Fruit fly (Drosophila melanogaster) whole organism, embryonic: ENCODE data around the gene Drp1.
A peak's percentile ranks its signal among the peaks of the same experiment; 100 is the strongest.

Source experiments
- Awh ChIP-seq: fragments of 200-800 bp; sonication (Bioruptor generic); IDR thresholded peaks from 2 replicates; pipeline ENCODE4, ENCODE4 v1.3.6; 2022; ENCODE audit warnings: missing biosample characterization, missing genetic modification characterization
- BEAF-32 ChIP-seq: fragments of 200-800 bp; sonication (Bioruptor generic); optimal IDR thresholded peaks from 3 replicates; lab custom pipeline; 2017; ENCODE audit warnings: missing biosample characterization, missing genetic modification characterization, mild to moderate bottlenecking, moderate library complexity, missing genetic modification reagents
- CG11695 ChIP-seq: fragments of 200-800 bp; sonication (Bioruptor generic); IDR thresholded peaks from 3 replicates; pipeline ENCODE4 v1.3.6; 2022; ENCODE audit warnings: missing biosample characterization, missing genetic modification characterization
- CG12104 ChIP-seq: fragments of 200-800 bp; sonication (Bioruptor generic); optimal IDR thresholded peaks from 3 replicates; lab custom pipeline; 2016; ENCODE audit warnings: missing biosample characterization, missing genetic modification characterization
- CG12659 ChIP-seq: fragments of 200-800 bp; sonication (Bioruptor generic); optimal IDR thresholded peaks from 3 replicates; lab custom pipeline; 2017; ENCODE audit warnings: mild to moderate bottlenecking, missing biosample characterization, missing genetic modification reagents, missing genetic modification characterization
- CG15269 ChIP-seq: fragments of 200-800 bp; sonication (Bioruptor generic); optimal IDR thresholded peaks from 2 replicates; lab custom pipeline; 2018; ENCODE audit warnings: missing biosample characterization, mild to moderate bottlenecking, missing genetic modification characterization, moderate library complexity
- CG1603 ChIP-seq: fragments of 200-800 bp; sonication (Bioruptor generic); optimal IDR thresholded peaks from 2 replicates; lab custom pipeline; 2019; ENCODE audit warnings: missing biosample characterization, mild to moderate bottlenecking, missing genetic modification characterization, moderate library complexity
- CG17328 ChIP-seq: fragments of 200-800 bp; sonication (Bioruptor generic); IDR thresholded peaks from 2 replicates; pipeline ENCODE4 v1.3.6; 2022; ENCODE audit warnings: missing biosample characterization, missing genetic modification characterization
- CG17612 ChIP-seq: fragments of 200-800 bp; sonication (Bioruptor generic); IDR thresholded peaks from 2 replicates; pipeline ENCODE4 v1.3.6; 2022; ENCODE audit warnings: missing biosample characterization, missing genetic modification characterization
- CG17829 ChIP-seq: fragments of 200-800 bp; optimal IDR thresholded peaks from 2 replicates; lab custom pipeline; 2019; ENCODE audit warnings: missing biosample characterization, mild to moderate bottlenecking, missing genetic modification characterization, moderate library complexity
- CG17912 ChIP-seq: fragments of 200-800 bp; sonication (Bioruptor generic); optimal IDR thresholded peaks from 2 replicates; lab custom pipeline; 2018; ENCODE audit warnings: missing biosample characterization, mild to moderate bottlenecking, missing genetic modification characterization
- CG2202 ChIP-seq: fragments of 200-800 bp; sonication (Bioruptor generic); optimal IDR thresholded peaks from 2 replicates; lab custom pipeline; 2018; ENCODE audit warnings: missing biosample characterization, mild to moderate bottlenecking, missing genetic modification characterization
- CG3726 ChIP-seq: fragments of 200-800 bp; sonication (Bioruptor generic); IDR thresholded peaks from 3 replicates; pipeline ENCODE4, ENCODE4 v1.3.6; 2022; ENCODE audit warnings: missing biosample characterization, missing genetic modification characterization
- CG4282 ChIP-seq: fragments of 200-800 bp; sonication (Bioruptor generic); optimal IDR thresholded peaks from 2 replicates; lab custom pipeline; 2016; ENCODE audit warnings: missing biosample characterization, missing genetic modification characterization
- CG4360 ChIP-seq: fragments of 200-800 bp; sonication (Bioruptor generic); IDR thresholded peaks from 2 replicates; pipeline ENCODE4 v1.3.6; 2022; ENCODE audit warnings: missing biosample characterization, missing genetic modification characterization
- CG43689 ChIP-seq: fragments of 200-800 bp; sonication (Bioruptor generic); IDR thresholded peaks from 2 replicates; pipeline ENCODE4 v1.3.6; 2022; ENCODE audit warnings: missing biosample characterization, missing genetic modification characterization
- CG4820 ChIP-seq: fragments of 200-800 bp; sonication (Bioruptor generic); optimal IDR thresholded peaks from 3 replicates; lab custom pipeline; 2016; ENCODE audit warnings: missing biosample characterization, missing genetic modification characterization
- CG7357 ChIP-seq: fragments of 200-800 bp; sonication (Bioruptor generic); IDR thresholded peaks from 3 replicates; pipeline ENCODE4 v1.3.6; 2022; ENCODE audit warnings: missing biosample characterization, missing genetic modification characterization
- CG7987 ChIP-seq: fragments of 200-800 bp; sonication (Bioruptor generic); optimal IDR thresholded peaks from 2 replicates; lab custom pipeline; 2018; ENCODE audit warnings: missing biosample characterization, mild to moderate bottlenecking, missing genetic modification characterization, moderate library complexity
- CG8924 ChIP-seq: fragments of 200-800 bp; optimal IDR thresholded peaks from 3 replicates; lab custom pipeline; 2019; ENCODE audit warnings: missing biosample characterization, mild to moderate bottlenecking, missing genetic modification characterization, moderate library complexity
- CG9727 ChIP-seq: fragments of 200-800 bp; sonication (Bioruptor generic); optimal IDR thresholded peaks from 3 replicates; lab custom pipeline; 2017; ENCODE audit warnings: missing biosample characterization, mild to moderate bottlenecking, missing genetic modification characterization
- CG9876 ChIP-seq: fragments of 200-800 bp; sonication (Bioruptor generic); optimal IDR thresholded peaks from 2 replicates; lab custom pipeline; 2016; ENCODE audit warnings: missing biosample characterization, missing genetic modification characterization
- D19B ChIP-seq: fragments of 200-800 bp; sonication (Bioruptor generic); optimal IDR thresholded peaks from 2 replicates; lab custom pipeline; 2017; ENCODE audit warnings: missing biosample characterization, mild to moderate bottlenecking, missing genetic modification characterization
- Fer1 ChIP-seq: fragments of 200-800 bp; sonication (Bioruptor generic); optimal IDR thresholded peaks from 2 replicates; lab custom pipeline; 2017; ENCODE audit warnings: missing biosample characterization, mild to moderate bottlenecking, missing genetic modification characterization
- Hand ChIP-seq: fragments of 200-800 bp; sonication (Bioruptor generic); optimal IDR thresholded peaks from 2 replicates; lab custom pipeline; 2017; ENCODE audit warnings: mild to moderate bottlenecking, missing biosample characterization, missing genetic modification reagents, missing genetic modification characterization
- Hr39 ChIP-seq: fragments of >200 bp; optimal IDR thresholded peaks from 2 replicates; lab custom pipeline; 2017
- Hsf ChIP-seq: fragments of 200-800 bp; sonication (Bioruptor generic); optimal IDR thresholded peaks from 3 replicates; lab custom pipeline; 2016; ENCODE audit warnings: missing biosample characterization, missing genetic modification characterization
- Lhr ChIP-seq: fragments of 200-800 bp; sonication (Bioruptor generic); optimal IDR thresholded peaks from 3 replicates; lab custom pipeline; 2017; ENCODE audit warnings: mild to moderate bottlenecking, missing biosample characterization, missing genetic modification reagents, missing genetic modification characterization
- Optix ChIP-seq: fragments of 200-800 bp; sonication (Bioruptor generic); IDR thresholded peaks from 3 replicates; pipeline ENCODE4 v1.3.6; 2022; ENCODE audit warnings: missing biosample characterization, missing genetic modification characterization
- Side ChIP-seq: fragments of 200-800 bp; sonication (Bioruptor generic); optimal IDR thresholded peaks from 2 replicates; lab custom pipeline; 2016; ENCODE audit warnings: missing biosample characterization, missing genetic modification characterization
- Spps ChIP-seq: fragments of 200-800 bp; sonication (Bioruptor generic); optimal IDR thresholded peaks from 2 replicates; lab custom pipeline; 2018; ENCODE audit warnings: missing biosample characterization, mild to moderate bottlenecking, missing genetic modification characterization
- Stat92E ChIP-seq, 3 experiments: fragments of >200 bp in 2 of 3; fragments of 200-800 bp in 1 of 3; sonication (Bioruptor generic) in 1 of 3; optimal IDR thresholded peaks; 2 replicates each; lab custom pipeline; 2017 to 2019; ENCODE audit warnings: missing biosample characterization in 3 of 3, missing genetic modification characterization in 3 of 3, mild to moderate bottlenecking in 1 of 3, moderate library complexity in 1 of 3
- TFAM ChIP-seq: fragments of 200-800 bp; sonication (Bioruptor generic); optimal IDR thresholded peaks from 2 replicates; lab custom pipeline; 2017; ENCODE audit warnings: missing biosample characterization, missing genetic modification characterization, inconsistent platforms
- Taf1 ChIP-seq: fragments of 200-800 bp; sonication (Bioruptor generic); IDR thresholded peaks from 2 replicates; pipeline ENCODE4 v1.3.6; 2022; ENCODE audit warnings: missing biosample characterization, missing genetic modification characterization
- Vsx1 ChIP-seq: fragments of 200-800 bp; sonication (Bioruptor generic); optimal IDR thresholded peaks from 2 replicates; lab custom pipeline; 2017; ENCODE audit warnings: missing biosample characterization, mild to moderate bottlenecking, missing genetic modification characterization, missing genetic modification reagents
- al ChIP-seq: fragments of 200-800 bp; sonication (Bioruptor generic); IDR thresholded peaks from 2 replicates; pipeline ENCODE4 v1.3.6; 2022; ENCODE audit warnings: missing biosample characterization, missing genetic modification characterization
- crol ChIP-seq: fragments of 200-800 bp; sonication (Bioruptor generic); IDR thresholded peaks from 2 replicates; pipeline ENCODE4 v1.3.6; 2022; ENCODE audit warnings: missing biosample characterization, missing genetic modification characterization
- crp ChIP-seq, 2 experiments: fragments of 200-800 bp; sonication (Bioruptor generic); optimal IDR thresholded peaks; 2 replicates in 1 of 2; 3 replicates in 1 of 2; lab custom pipeline; 2017; ENCODE audit warnings: missing biosample characterization in 2 of 2, missing genetic modification characterization in 2 of 2, mild to moderate bottlenecking in 1 of 2, moderate library complexity in 1 of 2
- cwo ChIP-seq: fragments of 200-800 bp; sonication (Bioruptor generic); optimal IDR thresholded peaks from 3 replicates; lab custom pipeline; 2017; ENCODE audit warnings: missing biosample characterization, missing genetic modification characterization, mild to moderate bottlenecking, moderate library complexity, missing genetic modification reagents
- dpn ChIP-seq, 2 experiments: fragments of 200-800 bp; sonication (Bioruptor generic); optimal IDR thresholded peaks; 3 replicates each; lab custom pipeline; 2016; ENCODE audit warnings: missing biosample characterization in 2 of 2, missing genetic modification characterization in 2 of 2
- dysf ChIP-seq: fragments of 200-800 bp; sonication (Bioruptor generic); IDR thresholded peaks from 3 replicates; pipeline ENCODE4 v1.3.6; 2022; ENCODE audit warnings: missing biosample characterization, missing genetic modification characterization
- lbe ChIP-seq: fragments of 200-800 bp; sonication (Bioruptor generic); optimal IDR thresholded peaks from 2 replicates; lab custom pipeline; 2016; ENCODE audit warnings: missing biosample characterization, mild to moderate bottlenecking, missing genetic modification characterization
- lmd ChIP-seq: fragments of 200-800 bp; sonication (Bioruptor generic); IDR thresholded peaks from 2 replicates; pipeline ENCODE4 v1.3.6; 2022; ENCODE audit warnings: missing biosample characterization, missing genetic modification characterization
- oc ChIP-seq: fragments of 200-800 bp; sonication (Bioruptor generic); optimal IDR thresholded peaks from 2 replicates; lab custom pipeline; 2018; ENCODE audit warnings: missing biosample characterization, mild to moderate bottlenecking, missing genetic modification characterization, moderate library complexity
- pan ChIP-seq, 4 experiments: fragments of >200 bp in 3 of 4; fragments of 200-800 bp in 1 of 4; sonication (Bioruptor generic) in 1 of 4; optimal IDR thresholded peaks in 3 of 4; IDR thresholded peaks in 1 of 4; 2 replicates each; pipeline versions ENCODE4 v1.3.6 to Lab custom; 2017 to 2022; ENCODE audit warnings: missing biosample characterization in 2 of 4, missing genetic modification characterization in 2 of 4, mixed read lengths in 1 of 4
- ranshi ChIP-seq: fragments of 200-800 bp; sonication (Bioruptor generic); IDR thresholded peaks from 2 replicates; pipeline ENCODE4 v1.3.6; 2022; ENCODE audit warnings: missing biosample characterization, missing genetic modification characterization
- scrt ChIP-seq: fragments of 200-800 bp; sonication (Bioruptor generic); optimal IDR thresholded peaks from 2 replicates; lab custom pipeline; 2018; ENCODE audit warnings: missing biosample characterization, mild to moderate bottlenecking, missing genetic modification characterization, moderate library complexity
- sens-2 ChIP-seq: fragments of 200-800 bp; sonication (Bioruptor generic); IDR thresholded peaks from 2 replicates; pipeline ENCODE4 v1.3.6; 2022; ENCODE audit warnings: missing biosample characterization, missing genetic modification characterization
- seq ChIP-seq: fragments of 200-800 bp; sonication (Bioruptor generic); IDR thresholded peaks from 2 replicates; pipeline ENCODE4 v1.3.6; 2022; ENCODE audit warnings: missing biosample characterization, missing genetic modification characterization
- sima ChIP-seq: fragments of 200-800 bp; sonication (Bioruptor generic); optimal IDR thresholded peaks from 2 replicates; lab custom pipeline; 2016; ENCODE audit warnings: missing biosample characterization, missing genetic modification characterization
- tup ChIP-seq: fragments of 200-800 bp; sonication (Bioruptor generic); optimal IDR thresholded peaks from 2 replicates; lab custom pipeline; 2016; ENCODE audit warnings: missing biosample characterization, mild to moderate bottlenecking, missing genetic modification characterization, moderate library complexity

Gene Drp1

dm6 chr2L:2542491-2542890, 42.7 kb downstream of the Drp1 start (continued):
- TF ChIP-seq CG17328 (GFP tag; lab: Robert Waterston, UW) (no peak), CG7357 (GFP tag; lab: Robert Waterston, UW) (no peak), crp (GFP tag; optimal IDR thresholded peaks at IDR 0.05; lab: Kevin White, UChicago) (no peak), CG9727 (no peak), CG11695 (GFP tag; lab: Robert Waterston, UW) (0 out of 3 replicates have a peak, but pooled peaks have one; percentile 22), sens-2 (no peak), dysf (GFP tag; lab: Robert Waterston, UW) (no peak), CG8924 (no peak), Hsf (GFP tag; lab: Kevin White, UChicago) (no peak), ranshi (GFP tag; lab: Robert Waterston, UW) (no peak), Fer1 (peak; percentile 36), scrt (GFP tag; lab: Kevin White, UChicago) (peak; percentile 10), CG12104 (GFP tag; lab: Kevin White, UChicago) (no peak), lbe (GFP tag; lab: Kevin White, UChicago) (no peak), al (GFP tag; lab: Robert Waterston, UW) (no peak), Side (GFP tag; lab: Kevin White, UChicago) (no peak), CG17912 (GFP tag; lab: Kevin White, UChicago) (no peak), sima (GFP tag; lab: Kevin White, UChicago) (no peak), CG2202 (tag; lab: Kevin White, UChicago) (no peak), Lhr (GFP tag; lab: Kevin White, UChicago) (no peak), lmd (GFP tag; lab: Robert Waterston, UW) (peak; percentile 39; the same call in 1 of the 2 replicates), D19B (GFP tag; lab: Kevin White, UChicago) (no peak), Hr39 (lab: Kevin White, UChicago) (no peak), Taf1 (GFP tag; lab: Robert Waterston, UW) (no peak), CG17829 (tag; lab: Kevin White, UChicago) (no peak), TFAM (GFP tag; lab: Kevin White, UChicago) (no peak), cwo (GFP tag; lab: Kevin White, UChicago) (peak; percentile 23), CG4360 (no peak), crol (GFP tag; lab: Robert Waterston, UW) (no peak), seq (no peak), CG15269 (tag; lab: Kevin White, UChicago) (peak; percentile 38), CG43689 (no peak), CG1603 (tag; lab: Kevin White, UChicago) (no peak), CG7987 (GFP tag; lab: Kevin White, UChicago) (no peak), Optix (no peak), Spps (tag; lab: Kevin White, UChicago) (no peak), Awh (GFP tag; lab: Robert Waterston, UW) (no peak), CG9876 (GFP tag; lab: Kevin White, UChicago) (no peak), Stat92E (GFP tag; optimal IDR thresholded peaks at IDR 0.05; lab: Kevin White, UChicago) (no peak), oc (tag; lab: Kevin White, UChicago) (no peak), CG12659 (no peak), Hand (GFP tag; lab: Kevin White, UChicago) (peak; percentile 7), dpn (GFP tag; optimal IDR thresholded peaks at IDR 0.05; lab: Kevin White, UChicago) (no peak), tup (GFP tag; lab: Kevin White, UChicago) (no peak), CG17612 (GFP tag; lab: Robert Waterston, UW) (no peak), CG4282 (no peak), CG3726 (GFP tag; lab: Robert Waterston, UW) (no peak), CG4820 (GFP tag; lab: Kevin White, UChicago) (no peak), pan (optimal IDR thresholded peaks at IDR 0.05; lab: Kevin White, UChicago) (no peak), pan (GFP tag; optimal IDR thresholded peaks at IDR 0.05 in 1 of 2, IDR thresholded peaks at IDR 0.05 in 1 of 2) (peak in 1 of 2 experiments; percentile 21), BEAF-32 (GFP tag; lab: Kevin White, UChicago) (no peak), Vsx1 (no peak)
